Fruit fly (Drosophila melanogaster) whole organism, embryonic: Measurements from ENCODE around the gene CG31808.

Source experiments
- ATbp ChIP-seq: fragments of 200-800 bp; sonication (Bioruptor generic); optimal IDR thresholded peaks from 2 replicates; lab custom pipeline; 2017; ENCODE audit warnings: missing biosample characterization, mild to moderate bottlenecking, missing genetic modification characterization, missing genetic modification reagents
- Ada2b ChIP-seq: fragments of 200-800 bp; sonication (Bioruptor generic); IDR thresholded peaks from 2 replicates; pipeline ENCODE4 v1.3.6; 2022; ENCODE audit warnings: missing biosample characterization, missing genetic modification characterization
- Blimp-1 ChIP-seq: fragments of 200-800 bp; sonication (Bioruptor generic); optimal IDR thresholded peaks from 3 replicates; lab custom pipeline; 2018; ENCODE audit warnings: missing biosample characterization, missing genetic modification characterization, mild to moderate bottlenecking, moderate library complexity, missing genetic modification reagents
- BtbVII ChIP-seq: fragments of 200-800 bp; sonication (Bioruptor generic); optimal IDR thresholded peaks from 3 replicates; lab custom pipeline; 2017; ENCODE audit warnings: missing biosample characterization, mild to moderate bottlenecking, missing genetic modification characterization
- CG10321 ChIP-seq: fragments of 200-800 bp; sonication (Bioruptor generic); IDR thresholded peaks from 2 replicates; pipeline ENCODE4 v1.3.6; 2022; ENCODE audit warnings: missing biosample characterization, missing genetic modification characterization
- CG11398 ChIP-seq: fragments of 200-800 bp; sonication (Bioruptor generic); optimal IDR thresholded peaks from 2 replicates; lab custom pipeline; 2016; ENCODE audit warnings: missing biosample characterization, missing genetic modification characterization
- CG14014 ChIP-seq: fragments of 200-800 bp; sonication (Bioruptor generic); IDR thresholded peaks from 2 replicates; pipeline ENCODE4 v1.3.6; 2022; ENCODE audit warnings: missing biosample characterization, missing genetic modification characterization
- CG14710 ChIP-seq: fragments of 200-800 bp; sonication (Bioruptor generic); optimal IDR thresholded peaks from 3 replicates; lab custom pipeline; 2019; ENCODE audit warnings: missing biosample characterization, mild to moderate bottlenecking, missing genetic modification characterization, moderate library complexity
- CG17385 ChIP-seq: fragments of 200-800 bp; sonication (Bioruptor generic); optimal IDR thresholded peaks from 3 replicates; lab custom pipeline; 2018; ENCODE audit warnings: missing biosample characterization, mild to moderate bottlenecking, missing genetic modification characterization
- CG17612 ChIP-seq: fragments of 200-800 bp; sonication (Bioruptor generic); IDR thresholded peaks from 2 replicates; pipeline ENCODE4 v1.3.6; 2022; ENCODE audit warnings: missing biosample characterization, missing genetic modification characterization
- CG17912 ChIP-seq: fragments of 200-800 bp; sonication (Bioruptor generic); optimal IDR thresholded peaks from 2 replicates; lab custom pipeline; 2018; ENCODE audit warnings: missing biosample characterization, mild to moderate bottlenecking, missing genetic modification characterization
- CG18599 ChIP-seq: fragments of 200-800 bp; sonication (Bioruptor generic); optimal IDR thresholded peaks from 3 replicates; lab custom pipeline; 2017; ENCODE audit warnings: missing biosample characterization, missing genetic modification characterization, mild to moderate bottlenecking, moderate library complexity, missing genetic modification reagents
- CG30403 ChIP-seq: fragments of 200-800 bp; sonication (Bioruptor generic); optimal IDR thresholded peaks from 3 replicates; lab custom pipeline; 2016; ENCODE audit warnings: missing biosample characterization, missing genetic modification characterization
- CG4404 ChIP-seq: fragments of 200-800 bp; sonication (Bioruptor generic); IDR thresholded peaks from 2 replicates; pipeline ENCODE4 v1.3.6; 2022; ENCODE audit warnings: missing biosample characterization, missing genetic modification characterization
- CG6654 ChIP-seq: fragments of 200-800 bp; sonication (Bioruptor generic); optimal IDR thresholded peaks from 2 replicates; lab custom pipeline; 2017; ENCODE audit warnings: missing biosample characterization, mild to moderate bottlenecking, missing genetic modification characterization
- CG8359 ChIP-seq: fragments of 200-800 bp; sonication (Bioruptor generic); optimal IDR thresholded peaks from 2 replicates; lab custom pipeline; 2017; ENCODE audit warnings: missing biosample characterization, mild to moderate bottlenecking, missing genetic modification characterization, borderline replicate concordance
- CG8924 ChIP-seq: fragments of 200-800 bp; optimal IDR thresholded peaks from 3 replicates; lab custom pipeline; 2019; ENCODE audit warnings: missing biosample characterization, mild to moderate bottlenecking, missing genetic modification characterization, moderate library complexity
- CG9437 ChIP-seq: fragments of 200-800 bp; sonication (Bioruptor generic); optimal IDR thresholded peaks from 2 replicates; lab custom pipeline; 2018; ENCODE audit warnings: missing biosample characterization, mild to moderate bottlenecking, missing genetic modification characterization
- CG9876 ChIP-seq: fragments of 200-800 bp; sonication (Bioruptor generic); optimal IDR thresholded peaks from 2 replicates; lab custom pipeline; 2016; ENCODE audit warnings: missing biosample characterization, missing genetic modification characterization
- CkIIα-i1 ChIP-seq: fragments of 200-800 bp; sonication (Bioruptor generic); IDR thresholded peaks from 2 replicates; pipeline ENCODE4 v1.3.6; 2022; ENCODE audit warnings: missing biosample characterization, missing genetic modification characterization
- Dek ChIP-seq: fragments of 200-800 bp; sonication (Bioruptor generic); optimal IDR thresholded peaks from 3 replicates; lab custom pipeline; 2019; ENCODE audit warnings: missing biosample characterization, mild to moderate bottlenecking, missing genetic modification characterization, moderate library complexity
- Fer3 ChIP-seq: fragments of 200-800 bp; sonication (Bioruptor generic); optimal IDR thresholded peaks from 2 replicates; lab custom pipeline; 2018; ENCODE audit warnings: missing biosample characterization, mild to moderate bottlenecking, missing genetic modification characterization, moderate library complexity
- HLH3B ChIP-seq: fragments of 200-800 bp; sonication (Bioruptor generic); IDR thresholded peaks from 2 replicates; pipeline ENCODE4 v1.3.6; 2022; ENCODE audit warnings: missing biosample characterization, missing genetic modification characterization
- HLH4C ChIP-seq: fragments of 200-800 bp; sonication (Bioruptor generic); IDR thresholded peaks from 3 replicates; pipeline ENCODE4 v1.3.6; 2022; ENCODE audit warnings: missing biosample characterization, missing genetic modification characterization; ENCODE audit not compliant: partially characterized antibody
- HmgD ChIP-seq: fragments of 200-800 bp; sonication (Bioruptor generic); optimal IDR thresholded peaks from 3 replicates; lab custom pipeline; 2016; ENCODE audit warnings: missing biosample characterization, missing genetic modification characterization
- MESR4 ChIP-seq: fragments of 200-800 bp; sonication (Bioruptor generic); optimal IDR thresholded peaks from 2 replicates; lab custom pipeline; 2018; ENCODE audit warnings: missing biosample characterization, mild to moderate bottlenecking, missing genetic modification characterization, moderate library complexity
- Mes4 ChIP-seq: fragments of 200-800 bp; sonication (Bioruptor generic); optimal IDR thresholded peaks from 2 replicates; lab custom pipeline; 2016; ENCODE audit warnings: missing biosample characterization, missing genetic modification characterization
- NK7.1 ChIP-seq: fragments of 200-800 bp; sonication (Bioruptor generic); optimal IDR thresholded peaks from 3 replicates; lab custom pipeline; 2016; ENCODE audit warnings: missing biosample characterization, missing genetic modification characterization
- Oaz ChIP-seq: fragments of 200-800 bp; sonication (Bioruptor generic); IDR thresholded peaks from 2 replicates; pipeline ENCODE4 v1.3.6; 2022; ENCODE audit warnings: missing biosample characterization, missing genetic modification characterization
- Scr ChIP-seq: fragments of 200-800 bp; sonication (Bioruptor generic); IDR thresholded peaks from 2 replicates; pipeline ENCODE4 v1.3.6; 2022; ENCODE audit warnings: missing biosample characterization, missing genetic modification characterization; ENCODE audit not compliant: partially characterized antibody
- Xbp1 ChIP-seq: fragments of 200-800 bp; sonication (Bioruptor generic); optimal IDR thresholded peaks from 3 replicates; lab custom pipeline; 2016; ENCODE audit warnings: missing biosample characterization, mild to moderate bottlenecking, missing genetic modification characterization
- ac ChIP-seq: fragments of 200-800 bp; sonication (Bioruptor generic); optimal IDR thresholded peaks from 3 replicates; lab custom pipeline; 2017; ENCODE audit warnings: missing biosample characterization, mild to moderate bottlenecking, missing genetic modification characterization
- ara ChIP-seq: fragments of 200-800 bp; sonication (Bioruptor generic); IDR thresholded peaks from 2 replicates; pipeline ENCODE4 v1.3.6; 2022; ENCODE audit warnings: missing biosample characterization, missing genetic modification characterization
- ewg ChIP-seq: fragments of 200-800 bp; sonication (Bioruptor generic); optimal IDR thresholded peaks from 3 replicates; lab custom pipeline; 2017; ENCODE audit warnings: mild to moderate bottlenecking, missing biosample characterization, missing genetic modification reagents, missing genetic modification characterization
- gcm ChIP-seq: fragments of 200-800 bp; sonication (Bioruptor generic); optimal IDR thresholded peaks from 2 replicates; lab custom pipeline; 2019; ENCODE audit warnings: missing biosample characterization, mild to moderate bottlenecking, missing genetic modification characterization, moderate library complexity
- gcm2 ChIP-seq: fragments of 200-800 bp; sonication (Bioruptor generic); optimal IDR thresholded peaks from 2 replicates; lab custom pipeline; 2016; ENCODE audit warnings: missing biosample characterization, missing genetic modification characterization
- kni ChIP-seq: fragments of 200-800 bp; sonication (Bioruptor generic); optimal IDR thresholded peaks from 3 replicates; lab custom pipeline; 2017; ENCODE audit warnings: mild to moderate bottlenecking, missing biosample characterization, missing genetic modification reagents, missing genetic modification characterization
- nmo ChIP-seq: fragments of 200-800 bp; sonication (Bioruptor generic); optimal IDR thresholded peaks from 2 replicates; lab custom pipeline; 2018; ENCODE audit warnings: missing biosample characterization, mild to moderate bottlenecking, missing genetic modification characterization, moderate library complexity
- otp ChIP-seq: fragments of 200-800 bp; sonication (Bioruptor generic); IDR thresholded peaks from 3 replicates; pipeline ENCODE4, ENCODE4 v1.3.6; 2022; ENCODE audit warnings: missing biosample characterization, missing genetic modification characterization
- pnt ChIP-seq: fragments of 200-800 bp; sonication (Bioruptor generic); optimal IDR thresholded peaks from 3 replicates; lab custom pipeline; 2016; ENCODE audit warnings: missing biosample characterization, missing genetic modification characterization
- rib ChIP-seq: fragments of 200-800 bp; sonication (Bioruptor generic); IDR thresholded peaks from 2 replicates; pipeline ENCODE4 v1.3.6; 2022; ENCODE audit warnings: missing biosample characterization, missing genetic modification characterization
- scrt ChIP-seq: fragments of 200-800 bp; sonication (Bioruptor generic); optimal IDR thresholded peaks from 2 replicates; lab custom pipeline; 2018; ENCODE audit warnings: missing biosample characterization, mild to moderate bottlenecking, missing genetic modification characterization, moderate library complexity
- toy ChIP-seq: fragments of 200-800 bp; sonication (Bioruptor generic); IDR thresholded peaks from 2 replicates; pipeline ENCODE4 v1.3.6; 2022; ENCODE audit warnings: missing biosample characterization, missing genetic modification characterization
- twi ChIP-seq: fragments of 200-800 bp; optimal IDR thresholded peaks from 2 replicates; lab custom pipeline; 2019; ENCODE audit warnings: missing biosample characterization, mild to moderate bottlenecking, missing genetic modification characterization, moderate library complexity
- unc-4 ChIP-seq: fragments of 200-800 bp; sonication (Bioruptor generic); IDR thresholded peaks from 2 replicates; pipeline ENCODE4 v1.3.6; 2022; ENCODE audit warnings: missing biosample characterization, missing genetic modification characterization; ENCODE audit not compliant: partially characterized antibody
- unpg ChIP-seq: fragments of 200-800 bp; sonication (Bioruptor generic); optimal IDR thresholded peaks from 3 replicates; lab custom pipeline; 2018; ENCODE audit warnings: missing biosample characterization, mild to moderate bottlenecking, missing genetic modification characterization, moderate library complexity
- vvl ChIP-seq: fragments of 200-800 bp; sonication (Bioruptor generic); IDR thresholded peaks from 2 replicates; pipeline ENCODE4 v1.3.6; 2022; ENCODE audit warnings: missing biosample characterization, missing genetic modification characterization
- wor ChIP-seq: fragments of 200-800 bp; sonication (Bioruptor generic); IDR thresholded peaks from 2 replicates; pipeline ENCODE4 v1.3.6; 2022; ENCODE audit warnings: missing biosample characterization, missing genetic modification characterization
- zfh1 ChIP-seq: fragments of 200-800 bp; sonication (Bioruptor generic); IDR thresholded peaks from 3 replicates; pipeline ENCODE4 v1.3.6; 2022; ENCODE audit warnings: missing biosample characterization, missing genetic modification characterization
- zfh2 ChIP-seq: fragments of 200-800 bp; sonication (Bioruptor generic); optimal IDR thresholded peaks from 2 replicates; lab custom pipeline; 2016; ENCODE audit warnings: missing biosample characterization, missing genetic modification characterization

The CG31808 gene

DNA sequence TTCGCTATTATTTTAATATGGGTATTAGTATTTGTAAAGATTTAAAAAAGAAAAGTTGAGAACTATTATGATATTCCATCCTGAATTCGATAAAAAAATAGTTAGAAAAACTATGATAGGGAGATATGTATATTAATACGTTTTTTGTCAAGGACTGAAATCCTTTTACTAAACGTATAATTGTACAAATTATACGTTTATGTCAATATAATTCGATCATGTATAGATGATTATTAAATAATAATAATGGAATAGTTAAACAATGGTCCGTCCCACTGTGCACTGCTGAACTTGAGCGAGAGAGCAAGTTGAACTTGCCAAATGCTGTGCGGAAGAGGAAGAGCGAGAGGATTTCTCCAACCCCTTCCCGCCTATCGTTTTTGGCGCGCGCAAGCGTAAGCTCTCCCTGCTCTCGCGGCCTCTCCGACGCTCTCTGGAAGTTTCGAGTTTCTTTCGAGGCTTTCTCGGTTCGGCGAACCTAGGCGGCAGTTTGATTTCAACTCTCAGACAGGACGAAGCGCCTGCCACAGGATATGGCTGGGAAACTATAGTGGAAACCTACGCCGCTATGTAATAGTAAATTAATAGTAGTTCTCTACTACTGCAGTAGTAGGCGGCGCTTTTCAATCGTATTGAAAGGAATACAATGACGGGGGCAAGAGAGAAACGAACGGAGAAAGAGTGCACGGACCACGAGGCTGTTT, 30.9 kb downstream of the CG31808 start (continued):
- TF ChIP-seq HLH3B (GFP tag; lab: Robert Waterston, UW) (no peak), CG8359 (GFP tag; lab: Kevin White, UChicago) (no peak), nmo (GFP tag; lab: Kevin White, UChicago) (peak; percentile 75), Mes4 (no peak), rib (GFP tag; lab: Robert Waterston, UW) (no peak), BtbVII (peak; percentile 54), gcm (GFP tag; lab: Kevin White, UChicago) (peak; percentile 55), CG9876 (no peak), ewg (GFP tag; lab: Kevin White, UChicago) (peak; percentile 92), Fer3 (tag; lab: Kevin White, UChicago) (peak; percentile 57), CG10321 (GFP tag; lab: Robert Waterston, UW) (no peak; the same call in 1 of the 2 replicates), ATbp (GFP tag; lab: Kevin White, UChicago) (peak; percentile 41), unc-4 (GFP tag; lab: Robert Waterston, UW) (no peak), ara (GFP tag; lab: Robert Waterston, UW) (no peak), gcm2 (GFP tag; lab: Kevin White, UChicago) (no peak), Oaz (GFP tag; lab: Robert Waterston, UW) (no peak), zfh2 (GFP tag; lab: Kevin White, UChicago) (no peak), CG17612 (GFP tag; lab: Robert Waterston, UW) (no peak), CG9437 (GFP tag; lab: Kevin White, UChicago) (peak; percentile 43), scrt (GFP tag; lab: Kevin White, UChicago) (peak; percentile 15), CG8924 (tag; lab: Kevin White, UChicago) (peak; percentile 66), CG14710 (tag; lab: Kevin White, UChicago) (peak; percentile 64), otp (GFP tag; lab: Robert Waterston, UW) (no peak), Dek (tag; lab: Kevin White, UChicago) (peak; percentile 45), Scr (GFP tag; lab: Robert Waterston, UW) (no peak), CkIIα-i1 (GFP tag; lab: Robert Waterston, UW) (no peak), kni (GFP tag; lab: Kevin White, UChicago) (no peak), toy (no peak), CG17385 (GFP tag; lab: Kevin White, UChicago) (peak; percentile 78), CG4404 (GFP tag; lab: Robert Waterston, UW) (no peak), twi (tag; lab: Kevin White, UChicago) (peak; percentile 15), HLH4C (GFP tag; lab: Robert Waterston, UW) (no peak), MESR4 (no peak), CG14014 (GFP tag; lab: Robert Waterston, UW) (no peak; the same call in 1 of the 2 replicates), unpg (GFP tag; lab: Kevin White, UChicago) (peak; percentile 63), CG18599 (peak; percentile 75), zfh1 (GFP tag; lab: Robert Waterston, UW) (no peak; the same call in 2 of the 3 replicates), Ada2b (GFP tag; lab: Robert Waterston, UW) (peak; percentile 44), pnt (GFP tag; lab: Kevin White, UChicago) (no peak), Xbp1 (GFP tag; lab: Kevin White, UChicago) (peak; percentile 46), Blimp-1 (GFP tag; lab: Kevin White, UChicago) (peak; percentile 72), CG6654 (GFP tag; lab: Kevin White, UChicago) (peak; percentile 7), ac (GFP tag; lab: Kevin White, UChicago) (no peak), HmgD (GFP tag; lab: Kevin White, UChicago) (no peak), NK7.1 (GFP tag; lab: Kevin White, UChicago) (no peak), CG17912 (GFP tag; lab: Kevin White, UChicago) (no peak), CG30403 (GFP tag; lab: Kevin White, UChicago) (peak; percentile 69), wor (GFP tag; lab: Robert Waterston, UW) (no peak), vvl (GFP tag; lab: Robert Waterston, UW) (no peak), CG11398 (GFP tag; lab: Kevin White, UChicago) (no peak)
